Fruit fly (Drosophila melanogaster) whole organism, embryonic: ENCODE measurements around the gene Bcs1.

Source experiments
- Atf3 ChIP-seq: fragments of 200-800 bp; sonication (Bioruptor generic); optimal IDR thresholded peaks from 3 replicates; lab custom pipeline; 2016; ENCODE audit warnings: missing biosample characterization, missing genetic modification characterization
- BEAF-32 ChIP-seq: fragments of 200-800 bp; sonication (Bioruptor generic); optimal IDR thresholded peaks from 3 replicates; lab custom pipeline; 2017; ENCODE audit warnings: missing biosample characterization, missing genetic modification characterization, mild to moderate bottlenecking, moderate library complexity, missing genetic modification reagents
- CG10267 ChIP-seq: fragments of 200-800 bp; sonication (Bioruptor generic); optimal IDR thresholded peaks from 2 replicates; lab custom pipeline; 2018; ENCODE audit warnings: missing biosample characterization, mild to moderate bottlenecking, missing genetic modification characterization, moderate library complexity
- CG10543 ChIP-seq: fragments of 200-800 bp; sonication (Bioruptor generic); optimal IDR thresholded peaks from 3 replicates; lab custom pipeline; 2017; ENCODE audit warnings: missing biosample characterization, mild to moderate bottlenecking, missing genetic modification characterization, moderate library complexity
- CG11398 ChIP-seq: fragments of 200-800 bp; sonication (Bioruptor generic); optimal IDR thresholded peaks from 2 replicates; lab custom pipeline; 2016; ENCODE audit warnings: missing biosample characterization, missing genetic modification characterization
- CG12155 ChIP-seq: fragments of 200-800 bp; sonication (Bioruptor generic); optimal IDR thresholded peaks from 3 replicates; lab custom pipeline; 2016; ENCODE audit warnings: missing biosample characterization, missing genetic modification characterization
- CG1233 ChIP-seq: fragments of 200-800 bp; sonication (Bioruptor generic); optimal IDR thresholded peaks from 4 replicates; lab custom pipeline; 2018; ENCODE audit warnings: missing biosample characterization, mild to moderate bottlenecking, missing genetic modification characterization
- CG12391 ChIP-seq: fragments of 200-800 bp; sonication (Bioruptor generic); optimal IDR thresholded peaks from 3 replicates; lab custom pipeline; 2018; ENCODE audit warnings: missing biosample characterization, mild to moderate bottlenecking, missing genetic modification characterization, moderate library complexity
- CG12744 ChIP-seq: fragments of 200-800 bp; sonication (Bioruptor generic); optimal IDR thresholded peaks from 2 replicates; lab custom pipeline; 2016; ENCODE audit warnings: missing biosample characterization, missing genetic modification characterization
- CG13296 ChIP-seq: fragments of 200-800 bp; sonication (Bioruptor generic); optimal IDR thresholded peaks from 3 replicates; lab custom pipeline; 2018; ENCODE audit warnings: missing biosample characterization, mild to moderate bottlenecking, missing genetic modification characterization
- CG15269 ChIP-seq: fragments of 200-800 bp; sonication (Bioruptor generic); optimal IDR thresholded peaks from 2 replicates; lab custom pipeline; 2018; ENCODE audit warnings: missing biosample characterization, mild to moderate bottlenecking, missing genetic modification characterization, moderate library complexity
- CG15514 ChIP-seq: fragments of 200-800 bp; sonication (Bioruptor generic); optimal IDR thresholded peaks from 3 replicates; lab custom pipeline; 2017; ENCODE audit warnings: missing biosample characterization, missing genetic modification characterization, mild to moderate bottlenecking, moderate library complexity, missing genetic modification reagents
- CG1602 ChIP-seq: fragments of 200-800 bp; sonication (Bioruptor generic); optimal IDR thresholded peaks from 3 replicates; lab custom pipeline; 2016; ENCODE audit warnings: missing biosample characterization, missing genetic modification characterization
- CG2889 ChIP-seq: fragments of 200-800 bp; sonication (Bioruptor generic); IDR thresholded peaks from 3 replicates; pipeline ENCODE4 v1.3.6; 2022; ENCODE audit warnings: missing biosample characterization, missing genetic modification characterization
- CG30020 ChIP-seq: fragments of 200-800 bp; optimal IDR thresholded peaks from 2 replicates; lab custom pipeline; 2019; ENCODE audit warnings: missing biosample characterization, mild to moderate bottlenecking, missing genetic modification characterization, moderate library complexity
- CG32772 ChIP-seq: fragments of 200-800 bp; sonication (Bioruptor generic); IDR thresholded peaks from 2 replicates; pipeline ENCODE4 v1.3.6; 2022; ENCODE audit warnings: missing biosample characterization, missing genetic modification characterization
- CG34224 ChIP-seq: fragments of 200-800 bp; sonication (Bioruptor generic); IDR thresholded peaks from 3 replicates; pipeline ENCODE4 v1.3.6; 2022; ENCODE audit warnings: missing biosample characterization, missing genetic modification characterization; ENCODE audit not compliant: partially characterized antibody
- CG3847 ChIP-seq: fragments of 200-800 bp; sonication (Bioruptor generic); IDR thresholded peaks from 2 replicates; pipeline ENCODE4 v1.3.6; 2022; ENCODE audit warnings: missing biosample characterization, missing genetic modification characterization
- CG4282 ChIP-seq: fragments of 200-800 bp; sonication (Bioruptor generic); optimal IDR thresholded peaks from 2 replicates; lab custom pipeline; 2016; ENCODE audit warnings: missing biosample characterization, missing genetic modification characterization
- CG6683 ChIP-seq: fragments of 200-800 bp; sonication (Bioruptor generic); optimal IDR thresholded peaks from 2 replicates; lab custom pipeline; 2017; ENCODE audit warnings: missing biosample characterization, mild to moderate bottlenecking, missing genetic modification characterization, missing genetic modification reagents
- CG7372 ChIP-seq: fragments of 200-800 bp; sonication (Bioruptor generic); IDR thresholded peaks from 2 replicates; pipeline ENCODE4 v1.3.6; 2022; ENCODE audit warnings: missing biosample characterization, missing genetic modification characterization
- CG8089 ChIP-seq: fragments of 200-800 bp; sonication (Bioruptor generic); optimal IDR thresholded peaks from 3 replicates; lab custom pipeline; 2016; ENCODE audit warnings: missing biosample characterization, missing genetic modification characterization
- CG8388 ChIP-seq: fragments of 200-800 bp; sonication (Bioruptor generic); optimal IDR thresholded peaks from 2 replicates; lab custom pipeline; 2019; ENCODE audit warnings: missing biosample characterization, mild to moderate bottlenecking, missing genetic modification characterization, moderate library complexity
- CG9437 ChIP-seq: fragments of 200-800 bp; sonication (Bioruptor generic); optimal IDR thresholded peaks from 2 replicates; lab custom pipeline; 2018; ENCODE audit warnings: missing biosample characterization, mild to moderate bottlenecking, missing genetic modification characterization
- Chrac-16 ChIP-seq: fragments of 200-800 bp; sonication (Bioruptor generic); optimal IDR thresholded peaks from 3 replicates; lab custom pipeline; 2016; ENCODE audit warnings: missing biosample characterization, missing genetic modification characterization
- Eip74EF ChIP-seq, 2 experiments: fragments of 200-800 bp in 1 of 2; fragments of >200 bp in 1 of 2; sonication (Bioruptor generic) in 1 of 2; optimal IDR thresholded peaks; 2 replicates each; lab custom pipeline; 2017 to 2019; ENCODE audit warnings: missing biosample characterization in 2 of 2, missing genetic modification characterization in 2 of 2, mild to moderate bottlenecking in 1 of 2, moderate library complexity in 1 of 2
- H15 ChIP-seq: fragments of 200-800 bp; sonication (Bioruptor generic); IDR thresholded peaks from 3 replicates; pipeline ENCODE4 v1.3.6; 2022; ENCODE audit warnings: missing biosample characterization, missing genetic modification characterization
- Jarid2 ChIP-seq: fragments of 200-800 bp; sonication (Bioruptor generic); optimal IDR thresholded peaks from 3 replicates; lab custom pipeline; 2017; ENCODE audit warnings: mild to moderate bottlenecking, missing biosample characterization, missing genetic modification reagents, missing genetic modification characterization
- Meics ChIP-seq: fragments of 200-800 bp; sonication (Bioruptor generic); optimal IDR thresholded peaks from 2 replicates; lab custom pipeline; 2017; ENCODE audit warnings: missing biosample characterization, mild to moderate bottlenecking, missing genetic modification characterization
- Ravus ChIP-seq: fragments of 200-800 bp; sonication (Bioruptor generic); IDR thresholded peaks from 2 replicates; pipeline ENCODE4 v1.3.6; 2022; ENCODE audit warnings: missing biosample characterization, missing genetic modification characterization
- Six4 ChIP-seq: fragments of 200-800 bp; sonication (Bioruptor generic); optimal IDR thresholded peaks from 2 replicates; lab custom pipeline; 2016; ENCODE audit warnings: missing biosample characterization, missing genetic modification characterization
- Sry-β ChIP-seq: fragments of 200-800 bp; sonication (Bioruptor generic); optimal IDR thresholded peaks from 2 replicates; lab custom pipeline; 2018; ENCODE audit warnings: missing biosample characterization, mild to moderate bottlenecking, missing genetic modification characterization, moderate library complexity
- cato ChIP-seq: fragments of 200-800 bp; sonication (Bioruptor generic); optimal IDR thresholded peaks from 2 replicates; lab custom pipeline; 2016; ENCODE audit warnings: missing biosample characterization, missing genetic modification characterization, borderline replicate concordance
- da ChIP-seq: fragments of 200-800 bp; sonication (Bioruptor generic); optimal IDR thresholded peaks from 2 replicates; lab custom pipeline; 2016; ENCODE audit warnings: missing biosample characterization, missing genetic modification characterization
- gce ChIP-seq: fragments of 200-800 bp; sonication (Bioruptor generic); IDR thresholded peaks from 3 replicates; pipeline ENCODE4 v1.3.6; 2022; ENCODE audit warnings: missing biosample characterization, missing genetic modification characterization
- gem ChIP-seq: fragments of 200-800 bp; sonication (Bioruptor generic); optimal IDR thresholded peaks from 2 replicates; lab custom pipeline; 2019; ENCODE audit warnings: missing biosample characterization, mild to moderate bottlenecking, missing genetic modification characterization, moderate library complexity
- hth ChIP-seq: fragments of >200 bp; optimal IDR thresholded peaks from 2 replicates; lab custom pipeline; 2017; ENCODE audit warnings: inconsistent platforms
- ken ChIP-seq: fragments of 200-800 bp; sonication (Bioruptor generic); IDR thresholded peaks from 3 replicates; pipeline ENCODE4 v1.3.6; 2022; ENCODE audit warnings: missing biosample characterization, missing genetic modification characterization
- maf-S ChIP-seq: fragments of 200-800 bp; sonication (Bioruptor generic); optimal IDR thresholded peaks from 2 replicates; lab custom pipeline; 2016; ENCODE audit warnings: missing biosample characterization, missing genetic modification characterization
- mirr ChIP-seq: fragments of 200-800 bp; sonication (Bioruptor generic); optimal IDR thresholded peaks from 3 replicates; lab custom pipeline; 2018; ENCODE audit warnings: missing biosample characterization, mild to moderate bottlenecking, missing genetic modification characterization
- nerfin-2 ChIP-seq: fragments of 200-800 bp; sonication (Bioruptor generic); IDR thresholded peaks from 2 replicates; pipeline ENCODE4 v1.3.6; 2022; ENCODE audit warnings: missing biosample characterization, missing genetic modification characterization; ENCODE audit not compliant: partially characterized antibody
- nom ChIP-seq: fragments of 200-800 bp; sonication (Bioruptor generic); optimal IDR thresholded peaks from 2 replicates; lab custom pipeline; 2017; ENCODE audit warnings: missing biosample characterization, missing genetic modification characterization, mild to moderate bottlenecking, moderate library complexity, missing genetic modification reagents
- oc ChIP-seq: fragments of 200-800 bp; sonication (Bioruptor generic); optimal IDR thresholded peaks from 2 replicates; lab custom pipeline; 2018; ENCODE audit warnings: missing biosample characterization, mild to moderate bottlenecking, missing genetic modification characterization, moderate library complexity
- phol ChIP-seq: fragments of 200-800 bp; sonication (Bioruptor generic); optimal IDR thresholded peaks from 3 replicates; lab custom pipeline; 2018; ENCODE audit warnings: missing biosample characterization, mild to moderate bottlenecking, missing genetic modification characterization, moderate library complexity
- pros ChIP-seq: fragments of 200-800 bp; sonication (Bioruptor generic); optimal IDR thresholded peaks from 3 replicates; lab custom pipeline; 2019; ENCODE audit warnings: missing biosample characterization, mild to moderate bottlenecking, missing genetic modification characterization, moderate library complexity
- rib ChIP-seq: fragments of 200-800 bp; sonication (Bioruptor generic); IDR thresholded peaks from 2 replicates; pipeline ENCODE4 v1.3.6; 2022; ENCODE audit warnings: missing biosample characterization, missing genetic modification characterization
- sens-2 ChIP-seq: fragments of 200-800 bp; sonication (Bioruptor generic); IDR thresholded peaks from 2 replicates; pipeline ENCODE4 v1.3.6; 2022; ENCODE audit warnings: missing biosample characterization, missing genetic modification characterization
- sima ChIP-seq: fragments of 200-800 bp; sonication (Bioruptor generic); optimal IDR thresholded peaks from 2 replicates; lab custom pipeline; 2016; ENCODE audit warnings: missing biosample characterization, missing genetic modification characterization
- sr ChIP-seq: fragments of 200-800 bp; sonication (Bioruptor generic); IDR thresholded peaks from 3 replicates; pipeline ENCODE4 v1.3.6; 2022; ENCODE audit warnings: missing biosample characterization, missing genetic modification characterization

Bcs1 gene

dm6 chr2L:10220501-10221386 lies 1.7 kb upstream of the Bcs1 start, which contains the start of the genes Npc1a and Prosalpha6 (continued):
- TF ChIP-seq CG6683 (GFP tag; lab: Kevin White, UChicago) (no peak), Sry-β (GFP tag; lab: Kevin White, UChicago) (peak; percentile 46), Chrac-16 (no peak), CG10267 (tag; lab: Kevin White, UChicago) (peak; percentile 20), gce (GFP tag; lab: Robert Waterston, UW) (no peak), gem (tag; lab: Kevin White, UChicago) (no peak), CG3847 (GFP tag; lab: Robert Waterston, UW) (no peak), CG12155 (GFP tag; lab: Kevin White, UChicago) (peak; percentile 16), CG15514 (GFP tag; lab: Kevin White, UChicago) (peak; percentile 16), nerfin-2 (GFP tag; lab: Robert Waterston, UW) (0 out of 2 replicates have a peak, but pooled peaks have one; percentile 27), oc (tag; lab: Kevin White, UChicago) (no peak), maf-S (GFP tag; lab: Kevin White, UChicago) (no peak), pros (GFP tag; lab: Kevin White, UChicago) (no peak), CG9437 (GFP tag; lab: Kevin White, UChicago) (peak; percentile 72), BEAF-32 (GFP tag; lab: Kevin White, UChicago) (peak; percentile 88), mirr (GFP tag; lab: Kevin White, UChicago) (peak; percentile 26), da (GFP tag; lab: Kevin White, UChicago) (no peak), CG11398 (GFP tag; lab: Kevin White, UChicago) (no peak), CG8089 (GFP tag; lab: Kevin White, UChicago) (no peak), sima (GFP tag; lab: Kevin White, UChicago) (no peak), Six4 (GFP tag; lab: Kevin White, UChicago) (no peak), CG7372 (GFP tag; lab: Robert Waterston, UW) (no peak), hth (lab: Kevin White, UChicago) (no peak), Atf3 (no peak), CG12391 (tag; lab: Kevin White, UChicago) (peak; percentile 55), CG1233 (GFP tag; lab: Kevin White, UChicago) (no peak), CG30020 (tag; lab: Kevin White, UChicago) (peak; percentile 99), sens-2 (GFP tag; lab: Robert Waterston, UW) (no peak), CG12744 (no peak), nom (GFP tag; lab: Kevin White, UChicago) (no peak), phol (tag; lab: Kevin White, UChicago) (peak; percentile 61), ken (GFP tag; lab: Robert Waterston, UW) (no peak), cato (GFP tag; lab: Kevin White, UChicago) (no peak), CG34224 (no peak), rib (GFP tag; lab: Robert Waterston, UW) (no peak), CG15269 (no peak), CG4282 (no peak), H15 (GFP tag; lab: Robert Waterston, UW) (no peak), Eip74EF (GFP tag; optimal IDR thresholded peaks at IDR 0.05; lab: Kevin White, UChicago) (no peak), Meics (no peak), CG32772 (GFP tag; lab: Robert Waterston, UW) (no peak), CG13296 (GFP tag; lab: Kevin White, UChicago) (no peak), CG1602 (GFP tag; lab: Kevin White, UChicago) (no peak), Ravus (GFP tag; lab: Robert Waterston, UW) (no peak), sr (GFP tag; lab: Robert Waterston, UW) (no peak), CG2889 (no peak), CG10543 (no peak), Jarid2 (GFP tag; lab: Kevin White, UChicago) (no peak), CG8388 (GFP tag; lab: Kevin White, UChicago) (no peak)
